Fruit fly (Drosophila melanogaster): Measurements from ENCODE around the gene MFS3.

The MFS3 gene

DNA sequence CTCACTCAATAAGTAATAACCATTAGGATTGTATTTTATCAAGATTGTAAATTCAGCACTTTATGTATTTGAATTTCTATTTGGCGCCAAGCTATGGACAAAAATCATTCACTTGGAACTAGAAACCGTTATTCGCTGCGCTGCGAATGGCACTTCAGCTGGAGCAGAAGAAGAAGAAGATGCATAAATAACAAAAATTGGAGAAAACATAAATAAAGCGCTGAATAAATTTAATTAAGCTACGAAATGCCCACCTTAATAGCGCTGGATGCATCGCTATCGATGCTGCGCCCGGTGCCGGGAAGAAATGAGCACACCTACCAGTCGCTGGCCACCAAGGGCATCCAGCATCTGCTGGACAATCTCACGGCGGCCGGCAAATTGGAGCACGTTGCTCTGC lies 21.3 kb downstream of the MFS3 start, which contains the start of gene IntS14 (continued):
- TF ChIP-seq CHES-1-like (GFP tag; optimal IDR thresholded peaks at IDR 0.05) = no peak
- 0 out of 2 replicates have a peak, but pooled peaks have one; percentile 30 for TF ChIP-seq Dref (GFP tag; IDR thresholded peaks at IDR 0.05)
- TF ChIP-seq knrl (GFP tag; IDR thresholded peaks at IDR 0.05; ENCODE audit: partially characterized antibody) = no peak
- no peak for TF ChIP-seq hbn (GFP tag; IDR thresholded peaks at IDR 0.05; ENCODE audit: partially characterized antibody)
- TF ChIP-seq exex (tag; optimal IDR thresholded peaks at IDR 0.05) = no peak
- TF ChIP-seq gsb-n (tag; optimal IDR thresholded peaks at IDR 0.05) = no peak
- no peak for TF ChIP-seq cwo (GFP tag; optimal IDR thresholded peaks at IDR 0.05)
- no peak for TF ChIP-seq HmgZ (tag; optimal IDR thresholded peaks at IDR 0.05)
- TF ChIP-seq CG14014 (GFP tag; IDR thresholded peaks at IDR 0.05) = no peak
- no peak for TF ChIP-seq sob (GFP tag; IDR thresholded peaks at IDR 0.05)
- no peak for TF ChIP-seq D19A (tag; optimal IDR thresholded peaks at IDR 0.05)
- TF ChIP-seq CG18476 (GFP tag; optimal IDR thresholded peaks at IDR 0.05) = no peak
- TF ChIP-seq fd102C (GFP tag; optimal IDR thresholded peaks at IDR 0.05) = no peak
- TF ChIP-seq CG14710 (tag; optimal IDR thresholded peaks at IDR 0.05) = peak; percentile 12
- TF ChIP-seq trh (GFP tag; optimal IDR thresholded peaks at IDR 0.05) = no peak
- no peak for TF ChIP-seq kay (GFP tag; optimal IDR thresholded peaks at IDR 0.05)
- no peak for TF ChIP-seq HHEX (GFP tag; optimal IDR thresholded peaks at IDR 0.05)
- TF ChIP-seq CG9797 (GFP tag; optimal IDR thresholded peaks at IDR 0.05) = peak; percentile 9
- TF ChIP-seq so (GFP tag; IDR thresholded peaks at IDR 0.05) = no peak
- no peak for TF ChIP-seq caup (GFP tag; optimal IDR thresholded peaks at IDR 0.05; ENCODE audit: severe bottlenecking)
- TF ChIP-seq cad (GFP tag; optimal IDR thresholded peaks at IDR 0.05) = no peak
- no peak for TF ChIP-seq CG10366 (GFP tag; IDR thresholded peaks at IDR 0.05)
- no peak for TF ChIP-seq tx (GFP tag; optimal IDR thresholded peaks at IDR 0.05)
- no peak for TF ChIP-seq gcm (GFP tag; optimal IDR thresholded peaks at IDR 0.05)
- peak; percentile 35 for TF ChIP-seq BEAF-32 (GFP tag; optimal IDR thresholded peaks at IDR 0.05)
- no peak for TF ChIP-seq Hsf (GFP tag; optimal IDR thresholded peaks at IDR 0.05)
- TF ChIP-seq CG11695 (GFP tag; IDR thresholded peaks at IDR 0.05) = no peak
- no peak for TF ChIP-seq hb (GFP tag; IDR thresholded peaks at IDR 0.05; ENCODE audit: partially characterized antibody)
- TF ChIP-seq peb (GFP tag; IDR thresholded peaks at IDR 0.05) = no peak
- TF ChIP-seq CG4730 (GFP tag; IDR thresholded peaks at IDR 0.05) = no peak
- peak; percentile 97 for TF ChIP-seq CG17385 (GFP tag; optimal IDR thresholded peaks at IDR 0.05)
- no peak for TF ChIP-seq CG9609 (GFP tag; optimal IDR thresholded peaks at IDR 0.05)
- TF ChIP-seq otp (GFP tag; IDR thresholded peaks at IDR 0.05) = no peak
- TF ChIP-seq D (optimal IDR thresholded peaks at IDR 0.05) = no peak
- TF ChIP-seq D (GFP tag; optimal IDR thresholded peaks at IDR 0.05) = no peak
- no peak for TF ChIP-seq ab (GFP tag; optimal IDR thresholded peaks at IDR 0.05)
- TF ChIP-seq Hr78 (GFP tag; optimal IDR thresholded peaks at IDR 0.05) = no peak
- TF ChIP-seq CG8089 (GFP tag; optimal IDR thresholded peaks at IDR 0.05) = peak; percentile 68
- TF ChIP-seq ken (GFP tag; IDR thresholded peaks at IDR 0.05) = no peak
- no peak for TF ChIP-seq tap (tag; optimal IDR thresholded peaks at IDR 0.05)
- TF ChIP-seq MBD-R2 (GFP tag; IDR thresholded peaks at IDR 0.05) = peak; percentile 89
- TF ChIP-seq usp (GFP tag; optimal IDR thresholded peaks at IDR 0.05) = no peak
- TF ChIP-seq Dad (GFP tag; optimal IDR thresholded peaks at IDR 0.05) = no peak
- TF ChIP-seq sisA (GFP tag; IDR thresholded peaks at IDR 0.05) = no peak
- TF ChIP-seq CrebB (tag; optimal IDR thresholded peaks at IDR 0.05) = no peak
- TF ChIP-seq ewg (GFP tag; optimal IDR thresholded peaks at IDR 0.05) = no peak
- no peak for TF ChIP-seq CG13287 (GFP tag; IDR thresholded peaks at IDR 0.05; ENCODE audit: partially characterized antibody)
- no peak for TF ChIP-seq Ada2b (GFP tag; IDR thresholded peaks at IDR 0.05)
- no peak for TF ChIP-seq dmrt99B (tag; optimal IDR thresholded peaks at IDR 0.05)
- TF ChIP-seq CG11456 (GFP tag; IDR thresholded peaks at IDR 0.05) = no peak
- TF ChIP-seq Scr (GFP tag; IDR thresholded peaks at IDR 0.05; ENCODE audit: partially characterized antibody) = peak; percentile 29; the same call in 1 of the 2 replicates
- no peak for TF ChIP-seq CG8478 (optimal IDR thresholded peaks at IDR 0.05)
